Fruit fly (Drosophila melanogaster) whole organism, embryonic: Measurements from ENCODE around the gene CG34135.

ENCODE experiments used
- Antp ChIP-seq: fragments of 200-800 bp; sonication (Bioruptor generic); optimal IDR thresholded peaks from 3 replicates; lab custom pipeline; 2016; ENCODE audit warnings: missing biosample characterization, missing genetic modification characterization
- Atf6 ChIP-seq: fragments of 200-800 bp; sonication (Bioruptor generic); IDR thresholded peaks from 2 replicates; pipeline ENCODE4 v1.3.6; 2022; ENCODE audit warnings: missing biosample characterization, missing genetic modification characterization
- Awh ChIP-seq: fragments of 200-800 bp; sonication (Bioruptor generic); IDR thresholded peaks from 2 replicates; pipeline ENCODE4, ENCODE4 v1.3.6; 2022; ENCODE audit warnings: missing biosample characterization, missing genetic modification characterization
- CG10267 ChIP-seq: fragments of 200-800 bp; sonication (Bioruptor generic); optimal IDR thresholded peaks from 2 replicates; lab custom pipeline; 2018; ENCODE audit warnings: missing biosample characterization, mild to moderate bottlenecking, missing genetic modification characterization, moderate library complexity
- CG10274 ChIP-seq: fragments of 200-800 bp; sonication (Bioruptor generic); optimal IDR thresholded peaks from 3 replicates; lab custom pipeline; 2017; ENCODE audit warnings: missing biosample characterization, mild to moderate bottlenecking, missing genetic modification characterization
- CG14441 ChIP-seq: fragments of 200-800 bp; sonication (Bioruptor generic); IDR thresholded peaks from 2 replicates; pipeline ENCODE4 v1.3.6; 2022; ENCODE audit warnings: missing biosample characterization, missing genetic modification characterization
- CG15514 ChIP-seq: fragments of 200-800 bp; sonication (Bioruptor generic); optimal IDR thresholded peaks from 3 replicates; lab custom pipeline; 2017; ENCODE audit warnings: missing biosample characterization, missing genetic modification characterization, mild to moderate bottlenecking, moderate library complexity, missing genetic modification reagents
- CG15601 ChIP-seq: fragments of 200-800 bp; sonication (Bioruptor generic); optimal IDR thresholded peaks from 3 replicates; lab custom pipeline; 2019; ENCODE audit warnings: missing biosample characterization, mild to moderate bottlenecking, missing genetic modification characterization, moderate library complexity
- CG2875 ChIP-seq: fragments of 200-800 bp; sonication (Bioruptor generic); optimal IDR thresholded peaks from 2 replicates; lab custom pipeline; 2017; ENCODE audit warnings: missing biosample characterization, mild to moderate bottlenecking, missing genetic modification characterization, missing genetic modification reagents
- CG30431 ChIP-seq: fragments of 200-800 bp; sonication (Bioruptor generic); optimal IDR thresholded peaks from 2 replicates; lab custom pipeline; 2017; ENCODE audit warnings: missing biosample characterization, missing genetic modification characterization
- CG31365 ChIP-seq: fragments of 200-800 bp; sonication (Bioruptor generic); optimal IDR thresholded peaks from 2 replicates; lab custom pipeline; 2018; ENCODE audit warnings: missing biosample characterization, mild to moderate bottlenecking, missing genetic modification characterization
- CG4404 ChIP-seq: fragments of 200-800 bp; sonication (Bioruptor generic); IDR thresholded peaks from 2 replicates; pipeline ENCODE4 v1.3.6; 2022; ENCODE audit warnings: missing biosample characterization, missing genetic modification characterization
- CG4730 ChIP-seq: fragments of 200-800 bp; sonication (Bioruptor generic); IDR thresholded peaks from 2 replicates; pipeline ENCODE4 v1.3.6; 2022; ENCODE audit warnings: missing biosample characterization, missing genetic modification characterization
- CG6254 ChIP-seq: fragments of 200-800 bp; sonication (Bioruptor generic); optimal IDR thresholded peaks from 3 replicates; lab custom pipeline; 2017; ENCODE audit warnings: mild to moderate bottlenecking, missing biosample characterization, missing genetic modification reagents, missing genetic modification characterization
- CG6813 ChIP-seq: fragments of 200-800 bp; sonication (Bioruptor generic); optimal IDR thresholded peaks from 2 replicates; lab custom pipeline; 2017; ENCODE audit warnings: missing biosample characterization, missing genetic modification characterization, mild to moderate bottlenecking, moderate library complexity, missing genetic modification reagents
- CG6854 ChIP-seq: fragments of 200-800 bp; sonication (Bioruptor generic); optimal IDR thresholded peaks from 3 replicates; lab custom pipeline; 2017; ENCODE audit warnings: missing biosample characterization, mild to moderate bottlenecking, missing genetic modification characterization
- CG7786 ChIP-seq: fragments of 200-800 bp; sonication (Bioruptor generic); optimal IDR thresholded peaks from 2 replicates; lab custom pipeline; 2016; ENCODE audit warnings: missing biosample characterization, missing genetic modification characterization
- CHES-1-like ChIP-seq: fragments of 200-800 bp; sonication (Bioruptor generic); optimal IDR thresholded peaks from 2 replicates; lab custom pipeline; 2016; ENCODE audit warnings: missing biosample characterization, missing genetic modification characterization
- CkIIα-i1 ChIP-seq: fragments of 200-800 bp; sonication (Bioruptor generic); IDR thresholded peaks from 2 replicates; pipeline ENCODE4 v1.3.6; 2022; ENCODE audit warnings: missing biosample characterization, missing genetic modification characterization
- E2f1 ChIP-seq: fragments of 200-800 bp; sonication (Bioruptor generic); IDR thresholded peaks from 2 replicates; pipeline ENCODE4 v1.3.6; 2022; ENCODE audit warnings: missing biosample characterization, missing genetic modification characterization
- Gsc ChIP-seq: fragments of 200-800 bp; sonication (Bioruptor generic); IDR thresholded peaks from 2 replicates; pipeline ENCODE4 v1.3.6; 2022; ENCODE audit warnings: missing biosample characterization, missing genetic modification characterization
- HLH3B ChIP-seq: fragments of 200-800 bp; sonication (Bioruptor generic); IDR thresholded peaks from 2 replicates; pipeline ENCODE4 v1.3.6; 2022; ENCODE audit warnings: missing biosample characterization, missing genetic modification characterization
- NC2β ChIP-seq: fragments of 200-800 bp; sonication (Bioruptor generic); optimal IDR thresholded peaks from 2 replicates; lab custom pipeline; 2016; ENCODE audit warnings: missing biosample characterization, missing genetic modification characterization
- Ptx1 ChIP-seq: fragments of 200-800 bp; sonication (Bioruptor generic); IDR thresholded peaks from 2 replicates; pipeline ENCODE4 v1.3.6; 2022; ENCODE audit warnings: missing biosample characterization, missing genetic modification characterization
- Six4 ChIP-seq: fragments of 200-800 bp; sonication (Bioruptor generic); optimal IDR thresholded peaks from 2 replicates; lab custom pipeline; 2016; ENCODE audit warnings: missing biosample characterization, missing genetic modification characterization
- Usf ChIP-seq: fragments of 200-800 bp; sonication (Bioruptor generic); optimal IDR thresholded peaks from 2 replicates; lab custom pipeline; 2017; ENCODE audit warnings: missing genotype, missing biosample characterization, missing genetic modification characterization
- btn ChIP-seq: fragments of 200-800 bp; sonication (Bioruptor generic); optimal IDR thresholded peaks from 2 replicates; lab custom pipeline; 2016; ENCODE audit warnings: missing biosample characterization, missing genetic modification characterization
- dm ChIP-seq: fragments of 200-800 bp; sonication (Bioruptor generic); optimal IDR thresholded peaks from 3 replicates; lab custom pipeline; 2016; ENCODE audit warnings: missing biosample characterization, missing genetic modification characterization
- dpn ChIP-seq, 2 experiments: fragments of 200-800 bp; sonication (Bioruptor generic); optimal IDR thresholded peaks; 3 replicates each; lab custom pipeline; 2016; ENCODE audit warnings: missing biosample characterization in 2 of 2, missing genetic modification characterization in 2 of 2
- exex ChIP-seq: fragments of 200-800 bp; sonication (Bioruptor generic); optimal IDR thresholded peaks from 4 replicates; lab custom pipeline; 2018; ENCODE audit warnings: missing biosample characterization, mild to moderate bottlenecking, missing genetic modification characterization, moderate library complexity
- fd3F ChIP-seq: fragments of 200-800 bp; sonication (Bioruptor generic); optimal IDR thresholded peaks from 2 replicates; lab custom pipeline; 2018; ENCODE audit warnings: missing biosample characterization, mild to moderate bottlenecking, missing genetic modification characterization, moderate library complexity
- hkb ChIP-seq, 2 experiments: fragments of 200-800 bp in 1 of 2; fragments of >200 bp in 1 of 2; sonication (Bioruptor generic) in 1 of 2; IDR thresholded peaks in 1 of 2; optimal IDR thresholded peaks in 1 of 2; 2 replicates each; pipeline versions ENCODE4 v1.3.6 to Lab custom; 2017 to 2022; ENCODE audit warnings: missing biosample characterization in 1 of 2, missing genetic modification characterization in 1 of 2
- ind ChIP-seq: fragments of 200-800 bp; sonication (Bioruptor generic); optimal IDR thresholded peaks from 3 replicates; lab custom pipeline; 2016; ENCODE audit warnings: missing biosample characterization, missing genetic modification characterization
- lbe ChIP-seq: fragments of 200-800 bp; sonication (Bioruptor generic); optimal IDR thresholded peaks from 2 replicates; lab custom pipeline; 2016; ENCODE audit warnings: missing biosample characterization, mild to moderate bottlenecking, missing genetic modification characterization
- luna ChIP-seq: fragments of 200-800 bp; sonication (Bioruptor generic); optimal IDR thresholded peaks from 2 replicates; lab custom pipeline; 2016; ENCODE audit warnings: missing biosample characterization, missing genetic modification characterization
- nerfin-1 ChIP-seq: fragments of 200-800 bp; sonication (Bioruptor generic); optimal IDR thresholded peaks from 3 replicates; lab custom pipeline; 2019; ENCODE audit warnings: missing biosample characterization, mild to moderate bottlenecking, missing genetic modification characterization, moderate library complexity
- nmo ChIP-seq: fragments of 200-800 bp; sonication (Bioruptor generic); optimal IDR thresholded peaks from 2 replicates; lab custom pipeline; 2018; ENCODE audit warnings: missing biosample characterization, mild to moderate bottlenecking, missing genetic modification characterization, moderate library complexity
- onecut ChIP-seq: fragments of 200-800 bp; sonication (Bioruptor generic); IDR thresholded peaks from 2 replicates; pipeline ENCODE4 v1.3.6; 2022; ENCODE audit warnings: missing biosample characterization, missing genetic modification characterization
- p53 ChIP-seq: fragments of 200-800 bp; sonication (Bioruptor generic); optimal IDR thresholded peaks from 2 replicates; lab custom pipeline; 2016; ENCODE audit warnings: missing biosample characterization, missing genetic modification characterization
- pnt ChIP-seq: fragments of 200-800 bp; sonication (Bioruptor generic); optimal IDR thresholded peaks from 3 replicates; lab custom pipeline; 2016; ENCODE audit warnings: missing biosample characterization, missing genetic modification characterization
- prd ChIP-seq, 3 experiments: fragments of >200 bp in 2 of 3; fragments of 200-800 bp in 1 of 3; sonication (Bioruptor generic) in 1 of 3; optimal IDR thresholded peaks in 2 of 3; IDR thresholded peaks in 1 of 3; 2 replicates in 2 of 3; 3 replicates in 1 of 3; pipeline versions ENCODE4 v1.3.6 to Lab custom; 2017 to 2022; ENCODE audit warnings: missing biosample characterization in 1 of 3, missing genetic modification characterization in 1 of 3
- pzg ChIP-seq: fragments of 200-800 bp; sonication (Bioruptor generic); optimal IDR thresholded peaks from 3 replicates; lab custom pipeline; 2018; ENCODE audit warnings: missing biosample characterization, mild to moderate bottlenecking, missing genetic modification characterization, moderate library complexity
- sens-2 ChIP-seq: fragments of 200-800 bp; sonication (Bioruptor generic); IDR thresholded peaks from 2 replicates; pipeline ENCODE4 v1.3.6; 2022; ENCODE audit warnings: missing biosample characterization, missing genetic modification characterization
- sqz ChIP-seq: fragments of 200-800 bp; sonication (Bioruptor generic); optimal IDR thresholded peaks from 3 replicates; lab custom pipeline; 2018; ENCODE audit warnings: missing biosample characterization, mild to moderate bottlenecking, missing genetic modification characterization
- sr ChIP-seq: fragments of 200-800 bp; sonication (Bioruptor generic); IDR thresholded peaks from 3 replicates; pipeline ENCODE4 v1.3.6; 2022; ENCODE audit warnings: missing biosample characterization, missing genetic modification characterization
- trh ChIP-seq: fragments of 200-800 bp; sonication (Bioruptor generic); optimal IDR thresholded peaks from 2 replicates; lab custom pipeline; 2016; ENCODE audit warnings: missing biosample characterization, missing genetic modification characterization
- wdn ChIP-seq: fragments of 200-800 bp; sonication (Bioruptor generic); IDR thresholded peaks from 2 replicates; pipeline ENCODE4 v1.3.6; 2022; ENCODE audit warnings: missing biosample characterization, missing genetic modification characterization
- zf30C ChIP-seq: fragments of 200-800 bp; sonication (Bioruptor generic); optimal IDR thresholded peaks from 3 replicates; lab custom pipeline; 2018; ENCODE audit warnings: missing biosample characterization, mild to moderate bottlenecking, missing genetic modification characterization

The CG34135 gene

dm6 chr3R:8810397-8811184 lies 42.6 kb upstream of the CG34135 start (continued):
- TF ChIP-seq Awh (GFP tag; lab: Robert Waterston, UW): peak; percentile 94
- TF ChIP-seq CG6813 (GFP tag; lab: Kevin White, UChicago): peak; percentile 94
- no peak for TF ChIP-seq Antp (GFP tag; lab: Kevin White, UChicago)
- peak in 1 of 2 experiments; percentile 70 for TF ChIP-seq dpn (GFP tag; optimal IDR thresholded peaks at IDR 0.05; lab: Kevin White, UChicago)
- peak; percentile 52 for TF ChIP-seq sens-2 (GFP tag; lab: Robert Waterston, UW)
- TF ChIP-seq CG10267: peak; percentile 44
- TF ChIP-seq lbe (GFP tag; lab: Kevin White, UChicago): peak; percentile 79
- TF ChIP-seq CG4404 (GFP tag; lab: Robert Waterston, UW): no peak
- peak; percentile 81 for TF ChIP-seq CG6254 (GFP tag; lab: Kevin White, UChicago)
- peak; percentile 82 for TF ChIP-seq CG6854 (GFP tag; lab: Kevin White, UChicago)
- no peak for TF ChIP-seq prd (optimal IDR thresholded peaks at IDR 0.05; lab: Kevin White, UChicago)
- peak; percentile 51; the same call in 2 of the 3 replicates for TF ChIP-seq prd (GFP tag; IDR thresholded peaks at IDR 0.05; lab: Robert Waterston, UW)
- TF ChIP-seq CG10274 (GFP tag; lab: Kevin White, UChicago): peak; percentile 30
- TF ChIP-seq HLH3B (GFP tag; lab: Robert Waterston, UW): peak; percentile 74; the same call in 1 of the 2 replicates
- peak; percentile 68 for TF ChIP-seq CG7786 (GFP tag; lab: Kevin White, UChicago)
- peak; percentile 50 for TF ChIP-seq Six4 (GFP tag; lab: Kevin White, UChicago)
- TF ChIP-seq CHES-1-like: peak; percentile 67
- peak; percentile 66 for TF ChIP-seq CG14441 (GFP tag; lab: Robert Waterston, UW)
- TF ChIP-seq ind (GFP tag; lab: Kevin White, UChicago): peak; percentile 47
- TF ChIP-seq dm (GFP tag; lab: Kevin White, UChicago): peak; percentile 59
- peak; percentile 19; the same call in 1 of the 2 replicates for TF ChIP-seq CG4730 (GFP tag; lab: Robert Waterston, UW)
- TF ChIP-seq CG31365: peak; percentile 91
- TF ChIP-seq Gsc: no peak
- peak; percentile 25 for TF ChIP-seq pzg (GFP tag; lab: Kevin White, UChicago)
- TF ChIP-seq p53 (GFP tag; lab: Kevin White, UChicago): peak; percentile 62
- peak; percentile 86 for TF ChIP-seq NC2β (GFP tag; lab: Kevin White, UChicago)
- TF ChIP-seq hkb (optimal IDR thresholded peaks at IDR 0.05; lab: Kevin White, UChicago): no peak
- TF ChIP-seq hkb (GFP tag; IDR thresholded peaks at IDR 0.05; lab: Robert Waterston, UW): peak; percentile 89
- peak; percentile 49; the same call in 1 of the 2 replicates for TF ChIP-seq E2f1 (GFP tag; lab: Robert Waterston, UW)
- peak; percentile 22 for TF ChIP-seq Usf (GFP tag; lab: Kevin White, UChicago)
- peak; percentile 68 for TF ChIP-seq fd3F (GFP tag; lab: Kevin White, UChicago)
- TF ChIP-seq Atf6 (GFP tag; lab: Robert Waterston, UW): peak; percentile 85
- TF ChIP-seq btn (GFP tag; lab: Kevin White, UChicago): peak; percentile 80
- TF ChIP-seq onecut (GFP tag; lab: Robert Waterston, UW): peak; percentile 86
- peak; percentile 85 for TF ChIP-seq sqz (GFP tag; lab: Kevin White, UChicago)
- TF ChIP-seq zf30C: peak; percentile 46
- TF ChIP-seq CG30431 (GFP tag; lab: Kevin White, UChicago): no peak
- TF ChIP-seq exex: peak; percentile 99
- peak; percentile 85 for TF ChIP-seq nerfin-1 (tag; lab: Kevin White, UChicago)
- TF ChIP-seq luna (GFP tag; lab: Kevin White, UChicago): peak; percentile 14
- peak; percentile 39 for TF ChIP-seq trh (GFP tag; lab: Kevin White, UChicago)
- peak; percentile 77 for TF ChIP-seq Ptx1 (GFP tag; lab: Robert Waterston, UW)
- peak; percentile 85 for TF ChIP-seq CG15514 (GFP tag; lab: Kevin White, UChicago)
- peak; percentile 63 for TF ChIP-seq pnt
- TF ChIP-seq CG15601 (tag; lab: Kevin White, UChicago): peak; percentile 96
- TF ChIP-seq wdn: peak; percentile 47; the same call in 1 of the 2 replicates
- peak; percentile 93 for TF ChIP-seq CG2875 (GFP tag; lab: Kevin White, UChicago)
- no peak for TF ChIP-seq CkIIα-i1 (GFP tag; lab: Robert Waterston, UW)
- peak; percentile 79 for TF ChIP-seq sr
- TF ChIP-seq nmo: peak; percentile 53
